Fruit fly (Drosophila melanogaster): Measurements from ENCODE around the gene Ndc1.
A peak's percentile ranks its signal among the peaks of the same experiment; 100 is the strongest.

Gene Ndc1

DNA sequence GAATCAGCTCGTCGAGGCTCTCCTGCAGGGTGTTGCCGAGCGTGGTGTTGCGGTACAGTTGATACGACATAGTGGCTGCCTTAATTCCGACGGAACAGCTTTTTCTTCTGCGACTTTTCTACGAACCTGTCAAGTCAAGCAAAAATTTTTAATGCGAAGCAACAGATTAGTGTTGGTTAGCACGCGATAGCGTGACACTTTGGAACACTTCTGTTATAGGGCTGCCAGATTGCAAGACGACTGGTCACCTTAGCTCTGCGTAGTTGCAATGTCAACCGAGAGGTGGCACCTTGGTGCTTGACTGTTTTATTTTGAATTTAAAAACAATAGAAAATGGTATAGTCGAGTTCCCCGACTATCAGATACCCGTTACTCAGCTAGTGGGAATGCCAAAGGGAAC is 33.3 kb upstream of the Ndc1 start, which contains the start of gene TfIIA-S (continued):
- TF ChIP-seq CG6654 (GFP tag; optimal IDR thresholded peaks at IDR 0.05) (no peak), Awh (GFP tag; IDR thresholded peaks at IDR 0.05) (no peak), aop (GFP tag; IDR thresholded peaks at IDR 0.05) (no peak), kni (GFP tag; optimal IDR thresholded peaks at IDR 0.05) (peak; percentile 58), nom (GFP tag; optimal IDR thresholded peaks at IDR 0.05) (peak; percentile 35), CG10209 (GFP tag; optimal IDR thresholded peaks at IDR 0.05) (peak; percentile 69), CG2199 (GFP tag; IDR thresholded peaks at IDR 0.05) (no peak), tx (GFP tag; optimal IDR thresholded peaks at IDR 0.05) (peak; percentile 81), CG12299 (tag; optimal IDR thresholded peaks at IDR 0.05) (no peak), CG3726 (GFP tag; IDR thresholded peaks at IDR 0.05) (no peak), CG13624 (GFP tag; optimal IDR thresholded peaks at IDR 0.05) (peak; percentile 92), Asciz (GFP tag; optimal IDR thresholded peaks at IDR 0.05) (peak; percentile 42), CG11696 (GFP tag; IDR thresholded peaks at IDR 0.05) (no peak), ATbp (GFP tag; optimal IDR thresholded peaks at IDR 0.05) (peak; percentile 43), CG16779 (GFP tag; IDR thresholded peaks at IDR 0.05) (no peak), Oli (tag; optimal IDR thresholded peaks at IDR 0.05) (no peak), CG14860 (GFP tag; IDR thresholded peaks at IDR 0.05; ENCODE audit: partially characterized antibody) (no peak), ttk (GFP tag; IDR thresholded peaks at IDR 0.05) (no peak), CkIIα-i1 (GFP tag; IDR thresholded peaks at IDR 0.05) (no peak), CG16863 (GFP tag; optimal IDR thresholded peaks at IDR 0.05) (peak; percentile 63), D (optimal IDR thresholded peaks at IDR 0.05) (no peak), D (GFP tag; optimal IDR thresholded peaks at IDR 0.05) (peak; percentile 40), bcd (GFP tag; optimal IDR thresholded peaks at IDR 0.05) (peak; percentile 85), row (GFP tag; IDR thresholded peaks at IDR 0.05) (no peak), seq (GFP tag; IDR thresholded peaks at IDR 0.05) (no peak), CG7786 (GFP tag; optimal IDR thresholded peaks at IDR 0.05) (peak; percentile 86), CG18764 (GFP tag; optimal IDR thresholded peaks at IDR 0.05) (peak; percentile 72), Dref (GFP tag; IDR thresholded peaks at IDR 0.05) (no peak), Spps (tag; optimal IDR thresholded peaks at IDR 0.05) (no peak), CG33557 (GFP tag; optimal IDR thresholded peaks at IDR 0.05) (peak; percentile 7), rib (GFP tag; IDR thresholded peaks at IDR 0.05) (no peak), Optix (GFP tag; IDR thresholded peaks at IDR 0.05) (no peak), sens-2 (GFP tag; IDR thresholded peaks at IDR 0.05) (no peak), CoRest (tag; optimal IDR thresholded peaks at IDR 0.05) (peak; percentile 64), ems (GFP tag; optimal IDR thresholded peaks at IDR 0.05) (peak; percentile 78), sens (GFP tag) (peak; percentile 90), GATAe (GFP tag; conservative IDR thresholded peaks at IDR 0.05) (no peak), CG17186 (GFP tag; optimal IDR thresholded peaks at IDR 0.05) (peak; percentile 78), chn (GFP tag; optimal IDR thresholded peaks at IDR 0.05) (peak; percentile 84), CG6272 (GFP tag; IDR thresholded peaks at IDR 0.05) (peak; percentile 53), Sry-β (GFP tag; optimal IDR thresholded peaks at IDR 0.05) (no peak), Nf-YA (GFP tag; IDR thresholded peaks at IDR 0.05) (no peak), p53 (GFP tag; optimal IDR thresholded peaks at IDR 0.05) (peak; percentile 94), Nf-YC (tag; optimal IDR thresholded peaks at IDR 0.05) (peak; percentile 56), CG1529 (GFP tag; optimal IDR thresholded peaks at IDR 0.05) (no peak), zf30C (GFP tag; optimal IDR thresholded peaks at IDR 0.05) (no peak), NK7.1 (GFP tag; optimal IDR thresholded peaks at IDR 0.05) (no peak), Kr (GFP tag; optimal IDR thresholded peaks at IDR 0.05) (no peak), pb (GFP tag; optimal IDR thresholded peaks at IDR 0.05) (peak; percentile 79), slou (GFP tag; optimal IDR thresholded peaks at IDR 0.05) (peak; percentile 68), CG4404 (GFP tag; IDR thresholded peaks at IDR 0.05) (no peak), CG10654 (GFP tag; optimal IDR thresholded peaks at IDR 0.05) (peak; percentile 74), dpn (GFP tag; optimal IDR thresholded peaks at IDR 0.05) (peak; percentile 86 to 91)
